Worm (Caenorhabditis elegans) whole organism, mixed stage, embryonic: ENCODE data around the gene ent-5.

Experiments
- flh-1 ChIP-seq: fragments of 200-800 bp; sonication (Bioruptor generic); optimal IDR thresholded peaks from 2 replicates; lab custom pipeline; 2018; ENCODE audit warnings: mild to moderate bottlenecking, missing genetic modification characterization, moderate library complexity, missing compliant biosample characterization
- lsy-2 ChIP-seq: fragments of 150-350 bp; optimal IDR thresholded peaks from 2 replicates; lab custom pipeline; 2014; ENCODE audit warnings: missing biosample characterization, missing genetic modification characterization
- mab-5 ChIP-seq: fragments of 150-350 bp; optimal IDR thresholded peaks from 2 replicates; lab custom pipeline; 2014; ENCODE audit warnings: missing biosample characterization, missing genetic modification characterization
- nhr-12 ChIP-seq: fragments of 150-350 bp; optimal IDR thresholded peaks from 2 replicates; lab custom pipeline; 2014; ENCODE audit warnings: missing biosample characterization, missing genetic modification characterization
- nhr-237 ChIP-seq: fragments of 150-350 bp; optimal IDR thresholded peaks from 2 replicates; lab custom pipeline; 2014; ENCODE audit warnings: missing biosample characterization, missing genetic modification characterization
- nhr-28 ChIP-seq: fragments of 150-350 bp; optimal IDR thresholded peaks from 2 replicates; lab custom pipeline; 2014; ENCODE audit warnings: missing biosample characterization, missing genetic modification characterization
- sem-2 ChIP-seq: fragments of 200-800 bp; sonication (Bioruptor generic); optimal IDR thresholded peaks from 2 replicates; lab custom pipeline; 2018; ENCODE audit warnings: mild to moderate bottlenecking, missing genetic modification characterization, missing compliant biosample characterization
- unc-62 ChIP-seq: fragments of 150-350 bp; optimal IDR thresholded peaks from 2 replicates; lab custom pipeline; 2014; ENCODE audit warnings: missing biosample characterization, missing genetic modification reagents, missing genetic modification characterization

DNA sequence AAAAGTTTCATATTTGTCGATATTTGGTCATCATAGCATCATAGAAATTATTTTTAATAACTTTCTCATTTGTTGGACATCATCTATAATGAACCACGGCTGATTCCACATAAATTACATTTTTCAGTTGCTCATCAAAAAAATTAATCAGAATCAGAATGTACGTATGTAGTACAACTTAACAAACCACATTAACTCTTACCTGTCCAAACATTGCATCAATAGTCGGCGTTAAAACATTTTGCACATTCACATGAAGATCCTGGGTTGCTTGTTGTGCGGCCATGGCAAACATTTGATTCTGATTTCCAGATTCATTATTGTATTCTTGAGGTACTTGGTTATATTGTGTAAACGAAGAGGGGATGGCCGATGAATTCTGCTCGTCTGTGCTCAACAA lies 9.3 kb upstream of the ent-5 start:
- no peak for TF ChIP-seq nhr-237
- no peak for TF ChIP-seq lsy-2 (tag; lab: Kevin White, UChicago)
- TF ChIP-seq mab-5 (tag; lab: Kevin White, UChicago), result no peak
- TF ChIP-seq nhr-12 (tag; lab: Kevin White, UChicago), result no peak
- TF ChIP-seq unc-62, result no peak
- TF ChIP-seq sem-2 (GFP tag; lab: Kevin White, UChicago), result no peak
- no peak for TF ChIP-seq flh-1
- TF ChIP-seq nhr-28 (tag; lab: Kevin White, UChicago), result no peak
